Worm (Caenorhabditis elegans) whole organism, young adult: Measurements from ENCODE around the gene rpia-1.
A peak's percentile ranks its signal among the peaks of the same experiment; 100 is the strongest.

Source experiments
- B0261.1 ChIP-seq: sonication (generic microtip); optimal IDR thresholded peaks from 2 replicates; lab custom pipeline; 2016; ENCODE audit warnings: mild to moderate bottlenecking, missing genetic modification characterization, moderate library complexity, missing compliant biosample characterization
- B0336.3 ChIP-seq: fragments of 200-800 bp; sonication (Bioruptor generic); IDR thresholded peaks from 2 replicates; pipeline ENCODE4 v1.3.6; 2022; ENCODE audit warnings: missing genetic modification characterization, missing compliant biosample characterization
- C17E4.6 ChIP-seq: fragments of 200-800 bp; sonication (Bioruptor generic); IDR thresholded peaks from 2 replicates; pipeline ENCODE4 v1.3.6; 2022; ENCODE audit warnings: missing genetic modification reagents, missing genetic modification characterization, missing compliant biosample characterization
- F23B12.7 ChIP-seq: sonication (generic microtip); optimal IDR thresholded peaks from 2 replicates; lab custom pipeline; 2017; ENCODE audit warnings: missing genetic modification characterization, mild to moderate bottlenecking, missing compliant biosample characterization, antibody characterized with exemption, moderate library complexity; ENCODE audit not compliant: insufficient read depth
- F55B11.4 ChIP-seq: sonication (generic microtip); optimal IDR thresholded peaks from 2 replicates; lab custom pipeline; 2016; ENCODE audit warnings: missing compliant biosample characterization, missing genetic modification characterization, borderline replicate concordance; ENCODE audit not compliant: insufficient read depth
- F57C9.4 ChIP-seq: sonication (generic microtip); optimal IDR thresholded peaks from 2 replicates; lab custom pipeline; 2017; ENCODE audit warnings: mild to moderate bottlenecking, missing genetic modification characterization, missing compliant biosample characterization
- K12H6.12 ChIP-seq: fragments of 200-800 bp; sonication (Bioruptor generic); optimal IDR thresholded peaks from 2 replicates; lab custom pipeline; 2018; ENCODE audit warnings: mild to moderate bottlenecking, missing genetic modification characterization, missing compliant biosample characterization
- T26A5.8 ChIP-seq: sonication (generic microtip); optimal IDR thresholded peaks from 2 replicates; lab custom pipeline; 2016; ENCODE audit warnings: missing genetic modification characterization, missing compliant biosample characterization
- Y67H2A.10 ChIP-seq: fragments of 200-800 bp; sonication (Bioruptor generic); conservative IDR thresholded peaks from 2 replicates; pipeline ENCODE4 v1.3.6; 2022; ENCODE audit warnings: missing genetic modification reagents, missing genetic modification characterization, missing compliant biosample characterization
- ZK185.1 ChIP-seq: sonication (generic microtip); optimal IDR thresholded peaks from 2 replicates; lab custom pipeline; 2016; ENCODE audit warnings: mild to moderate bottlenecking, missing genetic modification characterization, missing compliant biosample characterization; ENCODE audit not compliant: poor library complexity, severe bottlenecking
- ama-1 ChIP-seq, 3 experiments: fragments of 150-350 bp in 1 of 3; sonication (generic microtip) in 2 of 3; optimal IDR thresholded peaks; 2 replicates each; lab custom pipeline; 2014 to 2018; ENCODE audit warnings: missing biosample characterization in 2 of 3, missing genetic modification characterization in 2 of 3, missing genetic modification reagents in 2 of 3
- aptf-3 ChIP-seq: fragments of 200-800 bp; sonication (Bioruptor generic); IDR thresholded peaks from 2 replicates; pipeline ENCODE4 v1.3.6; 2022; ENCODE audit warnings: missing genetic modification characterization, missing compliant biosample characterization
- atf-7 ChIP-seq: sonication (generic microtip); optimal IDR thresholded peaks from 2 replicates; lab custom pipeline; 2017; ENCODE audit warnings: mild to moderate bottlenecking, missing genetic modification characterization, missing compliant biosample characterization
- athp-1 ChIP-seq: sonication (generic microtip); optimal IDR thresholded peaks from 2 replicates; lab custom pipeline; 2017; ENCODE audit warnings: mild to moderate bottlenecking, missing genetic modification characterization, missing compliant biosample characterization
- bed-1 ChIP-seq: fragments of 200-800 bp; sonication (Bioruptor generic); IDR thresholded peaks from 2 replicates; pipeline ENCODE4 v1.3.6; 2022; ENCODE audit warnings: missing genetic modification reagents, missing genetic modification characterization, missing compliant biosample characterization
- ccch-3 ChIP-seq: fragments of 200-800 bp; sonication (Bioruptor generic); optimal IDR thresholded peaks from 2 replicates; lab custom pipeline; 2018; ENCODE audit warnings: mild to moderate bottlenecking, missing genetic modification characterization, missing compliant biosample characterization
- cebp-1 ChIP-seq, 2 experiments: fragments of 200-800 bp in 1 of 2; sonication (Bioruptor generic) in 1 of 2; sonication (generic microtip) in 1 of 2; IDR thresholded peaks in 1 of 2; optimal IDR thresholded peaks in 1 of 2; 2 replicates each; pipeline versions ENCODE4 v1.3.6 to Lab custom; 2017 to 2022; ENCODE audit warnings: missing compliant biosample characterization in 2 of 2, missing genetic modification characterization in 2 of 2, mild to moderate bottlenecking in 1 of 2, missing genetic modification reagents in 1 of 2, moderate library complexity in 1 of 2
- ceh-58 ChIP-seq: fragments of 200-800 bp; sonication (Bioruptor generic); IDR thresholded peaks from 2 replicates; pipeline ENCODE4 v1.3.6; 2022; ENCODE audit warnings: missing genetic modification characterization, missing compliant biosample characterization
- die-1 ChIP-seq: sonication (generic microtip); optimal IDR thresholded peaks from 2 replicates; lab custom pipeline; 2016; ENCODE audit warnings: missing genotype, mild to moderate bottlenecking, missing genetic modification characterization, missing compliant biosample characterization
- dox-1 ChIP-seq: fragments of 200-800 bp; sonication (Bioruptor generic); IDR thresholded peaks from 2 replicates; pipeline ENCODE4 v1.3.6; 2022; ENCODE audit warnings: missing genetic modification reagents, missing genetic modification characterization, missing compliant biosample characterization
- dpl-1 ChIP-seq: fragments of 150-350 bp; optimal IDR thresholded peaks from 2 replicates; lab custom pipeline; 2014; ENCODE audit warnings: missing biosample characterization, missing genetic modification reagents, missing genetic modification characterization
- egl-18 ChIP-seq: fragments of 200-800 bp; sonication (Bioruptor generic); IDR thresholded peaks from 2 replicates; pipeline ENCODE4 v1.3.6; 2022; ENCODE audit warnings: missing genetic modification reagents, missing genetic modification characterization, missing compliant biosample characterization
- ekl-4 ChIP-seq: fragments of 200-800 bp; sonication (Bioruptor generic); IDR thresholded peaks from 2 replicates; pipeline ENCODE4 v1.3.6; 2022; ENCODE audit warnings: missing genetic modification reagents, missing genetic modification characterization, missing compliant biosample characterization
- fkh-3 ChIP-seq: sonication (generic microtip); optimal IDR thresholded peaks from 2 replicates; lab custom pipeline; 2016; ENCODE audit warnings: mild to moderate bottlenecking, missing genetic modification characterization, missing compliant biosample characterization
- gei-17 ChIP-seq: fragments of 200-800 bp; sonication (Bioruptor generic); optimal IDR thresholded peaks from 2 replicates; lab custom pipeline; 2018; ENCODE audit warnings: mild to moderate bottlenecking, missing genetic modification characterization, missing compliant biosample characterization
- hlh-26 ChIP-seq: fragments of 200-800 bp; sonication (Bioruptor generic); conservative IDR thresholded peaks from 2 replicates; pipeline ENCODE4 v1.3.6; 2022; ENCODE audit warnings: missing genetic modification reagents, missing genetic modification characterization, missing compliant biosample characterization
- hmg-20 ChIP-seq: fragments of 200-800 bp; sonication (Bioruptor generic); IDR thresholded peaks from 2 replicates; pipeline ENCODE4 v1.3.6; 2022; ENCODE audit warnings: missing genetic modification reagents, missing genetic modification characterization, missing compliant biosample characterization
- hsf-1 ChIP-seq: fragments of 200-800 bp; sonication (Bioruptor generic); IDR thresholded peaks from 2 replicates; pipeline ENCODE4 v1.3.6; 2022; ENCODE audit warnings: missing genetic modification reagents, missing genetic modification characterization, missing compliant biosample characterization
- lag-1 ChIP-seq: fragments of 200-800 bp; sonication (Bioruptor generic); IDR thresholded peaks from 2 replicates; pipeline ENCODE4 v1.3.6; 2022; ENCODE audit warnings: missing genetic modification reagents, missing genetic modification characterization, missing compliant biosample characterization
- lin-35 ChIP-seq, 3 experiments: fragments of 150-350 bp in 2 of 3; sonication (generic microtip) in 1 of 3; optimal IDR thresholded peaks; 2 replicates each; lab custom pipeline; 2014 to 2018; ENCODE audit warnings: missing biosample characterization in 3 of 3, missing genetic modification characterization in 3 of 3, missing genetic modification reagents in 3 of 3
- lin-54 ChIP-seq: fragments of 200-800 bp; sonication (Bioruptor generic); optimal IDR thresholded peaks from 2 replicates; lab custom pipeline; 2018; ENCODE audit warnings: mild to moderate bottlenecking, missing genetic modification characterization, missing compliant biosample characterization
- lsl-1 ChIP-seq: fragments of 200-800 bp; sonication (Bioruptor generic); optimal IDR thresholded peaks from 2 replicates; lab custom pipeline; 2018; ENCODE audit warnings: mild to moderate bottlenecking, missing genetic modification characterization, moderate library complexity, missing compliant biosample characterization
- lsy-27 ChIP-seq: sonication (generic microtip); optimal IDR thresholded peaks from 2 replicates; lab custom pipeline; 2017; ENCODE audit warnings: missing genetic modification characterization, mild to moderate bottlenecking, missing compliant biosample characterization, antibody characterized with exemption, missing genotype, borderline replicate concordance; ENCODE audit not compliant: insufficient read depth
- mcd-1 ChIP-seq: fragments of 200-800 bp; sonication (Bioruptor generic); IDR thresholded peaks from 2 replicates; pipeline ENCODE4 v1.3.6; 2022; ENCODE audit warnings: missing genetic modification reagents, missing genetic modification characterization, missing compliant biosample characterization
- mel-28 ChIP-seq: sonication (generic microtip); optimal IDR thresholded peaks from 2 replicates; lab custom pipeline; 2016; ENCODE audit warnings: borderline replicate concordance, mild to moderate bottlenecking, missing genetic modification characterization, missing compliant biosample characterization
- nfya-2 ChIP-seq: fragments of 200-800 bp; sonication (Bioruptor generic); IDR thresholded peaks from 2 replicates; pipeline ENCODE4 v1.3.6; 2022; ENCODE audit warnings: missing genetic modification reagents, missing genetic modification characterization, missing compliant biosample characterization
- nhr-80 ChIP-seq: sonication (generic microtip); optimal IDR thresholded peaks from 2 replicates; lab custom pipeline; 2016; ENCODE audit warnings: missing genetic modification characterization, missing compliant biosample characterization
- pbrm-1 ChIP-seq: fragments of 200-800 bp; sonication (Bioruptor generic); IDR thresholded peaks from 2 replicates; pipeline ENCODE4 v1.3.6; 2022; ENCODE audit warnings: missing genetic modification reagents, missing genetic modification characterization, missing compliant biosample characterization
- sea-2 ChIP-seq: fragments of 200-800 bp; sonication (Bioruptor generic); IDR thresholded peaks from 2 replicates; pipeline ENCODE4 v1.3.6; 2022; ENCODE audit warnings: missing genetic modification characterization, missing compliant biosample characterization
- snpc-1.3 ChIP-seq: sonication (generic microtip); optimal IDR thresholded peaks from 2 replicates; lab custom pipeline; 2017; ENCODE audit warnings: missing genetic modification characterization, mild to moderate bottlenecking, missing compliant biosample characterization, antibody characterized with exemption, moderate library complexity, missing genotype, missing genetic modification reagents; ENCODE audit not compliant: insufficient read depth
- snpc-3.4 ChIP-seq: sonication (generic microtip); optimal IDR thresholded peaks from 2 replicates; lab custom pipeline; 2017; ENCODE audit warnings: missing genetic modification characterization, mild to moderate bottlenecking, missing compliant biosample characterization, antibody characterized with exemption, moderate library complexity, missing genotype, missing genetic modification reagents
- sptf-2 ChIP-seq: fragments of 200-800 bp; sonication (Bioruptor generic); optimal IDR thresholded peaks from 2 replicates; lab custom pipeline; 2018; ENCODE audit warnings: mild to moderate bottlenecking, missing genetic modification characterization, missing compliant biosample characterization
- zfh-2 ChIP-seq: fragments of 200-800 bp; sonication (Bioruptor generic); conservative IDR thresholded peaks from 2 replicates; pipeline ENCODE4 v1.3.6; 2022; ENCODE audit warnings: missing genetic modification reagents, missing genetic modification characterization, missing compliant biosample characterization
- ztf-26 ChIP-seq: sonication (generic microtip); optimal IDR thresholded peaks from 2 replicates; lab custom pipeline; 2017; ENCODE audit warnings: missing genetic modification characterization, missing compliant biosample characterization
- ztf-28 ChIP-seq: fragments of 200-800 bp; sonication (Bioruptor generic); IDR thresholded peaks from 2 replicates; pipeline ENCODE4 v1.3.6; 2022; ENCODE audit warnings: missing genetic modification reagents, missing genetic modification characterization, missing compliant biosample characterization
- ztf-3 ChIP-seq: fragments of 200-800 bp; sonication (Bioruptor generic); optimal IDR thresholded peaks from 2 replicates; lab custom pipeline; 2018; ENCODE audit warnings: mild to moderate bottlenecking, missing genetic modification characterization, missing compliant biosample characterization

The rpia-1 gene

DNA sequence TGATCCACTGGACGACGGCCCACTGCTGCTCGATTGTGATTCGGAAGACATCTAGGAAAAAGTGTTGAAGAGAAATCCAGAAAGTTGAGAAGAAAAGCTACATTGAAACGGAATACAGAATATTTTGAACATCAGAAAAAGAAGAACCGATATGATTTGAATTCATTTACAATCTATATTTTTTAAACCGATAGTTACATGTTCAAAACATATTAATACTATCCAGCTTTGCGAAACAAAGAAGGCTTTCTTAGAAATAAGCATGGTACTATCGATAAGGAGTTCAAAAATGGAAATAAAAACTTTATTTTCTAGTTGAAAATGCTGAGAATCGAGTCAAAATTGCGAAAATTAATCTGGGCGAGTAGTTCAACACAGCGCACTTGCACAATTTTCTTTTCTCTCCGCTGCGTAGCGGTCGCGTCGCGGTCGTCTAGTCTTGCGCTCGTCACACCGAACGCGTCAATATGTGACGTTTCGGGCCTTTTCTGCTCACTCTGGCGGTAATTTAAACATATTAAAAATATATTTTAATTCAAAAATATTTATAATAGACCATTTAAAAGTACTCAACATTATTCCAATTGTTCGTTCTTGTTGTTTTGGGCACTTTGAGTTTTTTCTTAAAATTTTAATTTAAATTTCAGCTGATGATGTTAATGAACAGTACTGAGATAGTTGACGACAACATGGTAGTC is 39.3 kb downstream of the rpia-1 start, which contains the start of the genes syf-2 and K04G7.1 (continued):
- TF ChIP-seq lsy-27 (no peak), ztf-3 (GFP tag; lab: Kevin White, UChicago) (no peak), die-1 (no peak), sea-2 (GFP tag; lab: Robert Waterston, UW) (no peak), C17E4.6 (peak; percentile 89), hmg-20 (GFP tag; lab: Robert Waterston, UW) (no peak), nhr-80 (tag; lab: Kevin White, UChicago) (peak; percentile 68), mel-28 (no peak), aptf-3 (GFP tag; lab: Robert Waterston, UW) (no peak), hsf-1 (GFP tag; lab: Robert Waterston, UW) (peak; percentile 62; the same call in 1 of the 2 replicates), dpl-1 (peak; percentile 77), Y67H2A.10 (GFP tag; lab: Robert Waterston, UW) (no peak), ekl-4 (GFP tag; lab: Robert Waterston, UW) (peak; percentile 94), atf-7 (peak; percentile 35), F57C9.4 (tag; lab: Kevin White, UChicago) (no peak), T26A5.8 (no peak), lsl-1 (GFP tag; lab: Kevin White, UChicago) (peak; percentile 80), snpc-3.4 (tag; lab: Kevin White, UChicago) (peak; percentile 52), fkh-3 (no peak), bed-1 (GFP tag; lab: Robert Waterston, UW) (no peak), lag-1 (no peak), ama-1 (optimal IDR thresholded peaks at IDR 0.05; lab: Kevin White, UChicago) (no peak), ama-1 (GFP tag; optimal IDR thresholded peaks at IDR 0.05; lab: Kevin White, UChicago) (no peak), ccch-3 (GFP tag; lab: Kevin White, UChicago) (no peak), B0336.3 (GFP tag; lab: Robert Waterston, UW) (peak; percentile 78), pbrm-1 (GFP tag; lab: Robert Waterston, UW) (peak; percentile 89), gei-17 (GFP tag; lab: Kevin White, UChicago) (peak; percentile 26), sptf-2 (GFP tag; lab: Kevin White, UChicago) (no peak), cebp-1 (GFP tag; IDR thresholded peaks at IDR 0.05; lab: Robert Waterston, UW) (peak; percentile 69), cebp-1 (tag; optimal IDR thresholded peaks at IDR 0.05; lab: Kevin White, UChicago) (peak; percentile 87), B0261.1 (tag; lab: Kevin White, UChicago) (no peak), nfya-2 (no peak), ceh-58 (GFP tag; lab: Robert Waterston, UW) (no peak), hlh-26 (GFP tag; lab: Robert Waterston, UW) (no peak), dox-1 (GFP tag; lab: Robert Waterston, UW) (peak; percentile 95), ztf-26 (peak; percentile 51), F55B11.4 (no peak), snpc-1.3 (tag; lab: Kevin White, UChicago) (peak; percentile 76), zfh-2 (GFP tag; lab: Robert Waterston, UW) (peak; percentile 77), F23B12.7 (peak; percentile 80), lin-35 (GFP tag; optimal IDR thresholded peaks at IDR 0.05; lab: Kevin White, UChicago) (peak; percentile 39 to 93 (median 45)), K12H6.12 (peak; percentile 73), ztf-28 (no peak), mcd-1 (GFP tag; lab: Robert Waterston, UW) (peak; percentile 93), athp-1 (peak; percentile 57), lin-54 (GFP tag; lab: Kevin White, UChicago) (peak; percentile 97), egl-18 (no peak), ZK185.1 (tag; lab: Kevin White, UChicago) (peak; percentile 64)
